Fruit fly (Drosophila melanogaster) whole organism, pupa: Measurements from ENCODE around the gene ZnT86D.

Experiments
- CG10348 ChIP-seq: fragments of 200-800 bp; sonication (Bioruptor generic); IDR thresholded peaks from 2 replicates; pipeline ENCODE4 v1.3.6; 2022; ENCODE audit warnings: missing biosample characterization, missing genetic modification characterization
- CG12605 ChIP-seq: fragments of 200-800 bp; sonication (Bioruptor generic); IDR thresholded peaks from 2 replicates; pipeline ENCODE4 v1.3.6; 2022; ENCODE audit warnings: missing biosample characterization, missing genetic modification characterization
- CG13204 ChIP-seq: fragments of 200-800 bp; sonication (Bioruptor generic); optimal IDR thresholded peaks from 2 replicates; lab custom pipeline; 2018; ENCODE audit warnings: missing biosample characterization, mild to moderate bottlenecking, missing genetic modification characterization, moderate library complexity
- CG14655 ChIP-seq: fragments of 200-800 bp; sonication (Bioruptor generic); optimal IDR thresholded peaks from 3 replicates; lab custom pipeline; 2017; ENCODE audit warnings: mild to moderate bottlenecking, missing biosample characterization, missing genetic modification reagents, missing genetic modification characterization
- CG15710 ChIP-seq: fragments of 200-800 bp; sonication (Bioruptor generic); optimal IDR thresholded peaks from 2 replicates; lab custom pipeline; 2018; ENCODE audit warnings: missing biosample characterization, mild to moderate bottlenecking, missing genetic modification characterization, moderate library complexity
- CG17806 ChIP-seq: fragments of 200-800 bp; sonication (Bioruptor generic); optimal IDR thresholded peaks from 2 replicates; lab custom pipeline; 2018; ENCODE audit warnings: missing biosample characterization, mild to moderate bottlenecking, missing genetic modification characterization, moderate library complexity
- CG32121 ChIP-seq: fragments of 200-800 bp; sonication (Bioruptor generic); IDR thresholded peaks from 2 replicates; pipeline ENCODE4 v1.3.6; 2022; ENCODE audit warnings: missing biosample characterization, missing genetic modification characterization
- CG34367 ChIP-seq: fragments of 200-800 bp; sonication (Bioruptor generic); optimal IDR thresholded peaks from 2 replicates; lab custom pipeline; 2018; ENCODE audit warnings: missing biosample characterization, mild to moderate bottlenecking, missing genetic modification characterization
- CG4496 ChIP-seq: fragments of 200-800 bp; sonication (Bioruptor generic); IDR thresholded peaks from 3 replicates; pipeline ENCODE4 v1.3.6; 2022; ENCODE audit warnings: missing biosample characterization, missing genetic modification characterization
- CG8159 ChIP-seq: fragments of 200-800 bp; sonication (Bioruptor generic); optimal IDR thresholded peaks from 3 replicates; lab custom pipeline; 2018; ENCODE audit warnings: missing biosample characterization, mild to moderate bottlenecking, missing genetic modification characterization, moderate library complexity
- CG8301 ChIP-seq: fragments of 200-800 bp; sonication (Bioruptor generic); optimal IDR thresholded peaks from 2 replicates; lab custom pipeline; 2018; ENCODE audit warnings: missing biosample characterization, mild to moderate bottlenecking, missing genetic modification characterization
- CG9948 ChIP-seq: fragments of 200-800 bp; sonication (Bioruptor generic); optimal IDR thresholded peaks from 2 replicates; lab custom pipeline; 2018; ENCODE audit warnings: missing biosample characterization, mild to moderate bottlenecking, missing genetic modification characterization, moderate library complexity
- D1 ChIP-seq: fragments of 200-800 bp; sonication (Bioruptor generic); optimal IDR thresholded peaks from 2 replicates; lab custom pipeline; 2018; ENCODE audit warnings: missing biosample characterization, mild to moderate bottlenecking, missing genetic modification characterization, moderate library complexity
- EcR ChIP-seq: fragments of 200-800 bp; sonication (Bioruptor generic); optimal IDR thresholded peaks from 3 replicates; lab custom pipeline; 2019; ENCODE audit warnings: missing biosample characterization, missing genetic modification characterization, mild to moderate bottlenecking, moderate library complexity, missing genetic modification reagents
- Ets98B ChIP-seq: fragments of 200-800 bp; sonication (Bioruptor generic); IDR thresholded peaks from 2 replicates; pipeline ENCODE4 v1.3.6; 2022; ENCODE audit warnings: missing biosample characterization, missing genetic modification characterization
- Pif1A ChIP-seq: fragments of 200-800 bp; sonication (Bioruptor generic); optimal IDR thresholded peaks from 3 replicates; lab custom pipeline; 2016; ENCODE audit warnings: missing biosample characterization, missing genetic modification characterization
- Pif1B ChIP-seq: fragments of 200-800 bp; sonication (Bioruptor generic); optimal IDR thresholded peaks from 3 replicates; lab custom pipeline; 2016; ENCODE audit warnings: missing biosample characterization, missing genetic modification characterization
- Snoo ChIP-seq: fragments of 200-800 bp; sonication (Bioruptor generic); optimal IDR thresholded peaks from 3 replicates; lab custom pipeline; 2017; ENCODE audit warnings: missing biosample characterization, mild to moderate bottlenecking, missing genetic modification characterization, inconsistent platforms
- fd96Ca ChIP-seq: fragments of 200-800 bp; sonication (Bioruptor generic); IDR thresholded peaks from 3 replicates; pipeline ENCODE4 v1.3.6; 2022; ENCODE audit warnings: missing biosample characterization, missing genetic modification characterization
- gl ChIP-seq: fragments of 200-800 bp; sonication (Bioruptor generic); optimal IDR thresholded peaks from 2 replicates; lab custom pipeline; 2018; ENCODE audit warnings: missing biosample characterization, mild to moderate bottlenecking, missing genetic modification characterization
- rn ChIP-seq: fragments of 200-800 bp; sonication (Bioruptor generic); IDR thresholded peaks from 2 replicates; pipeline ENCODE4 v1.3.6; 2022; ENCODE audit warnings: missing biosample characterization, missing genetic modification characterization

ZnT86D gene

dm6 chr3R:11226496-11226895 is 12.2 kb upstream of the ZnT86D start, which contains the start of gene CG17726:
Gene CG17726, plus strand, starts transcription at chr3R:11226762.
- TF ChIP-seq CG8301 (tag; lab: Kevin White, UChicago), result peak; percentile 96
- no peak for TF ChIP-seq Pif1B (GFP tag; lab: Kevin White, UChicago)
- peak; percentile 98 for TF ChIP-seq Snoo (tag; lab: Kevin White, UChicago)
- TF ChIP-seq gl (tag; lab: Kevin White, UChicago), result peak; percentile 90
- peak; percentile 81 for TF ChIP-seq CG10348 (GFP tag; lab: Robert Waterston, UW)
- TF ChIP-seq CG9948 (tag; lab: Kevin White, UChicago), result peak; percentile 95
- TF ChIP-seq CG12605 (GFP tag; lab: Robert Waterston, UW), result peak; percentile 99
- peak; percentile 99 for TF ChIP-seq CG4496
- peak; percentile 42 for TF ChIP-seq EcR
- peak; percentile 95 for TF ChIP-seq rn
- peak; percentile 69; the same call in 2 of the 3 replicates for TF ChIP-seq fd96Ca
- TF ChIP-seq Ets98B, result peak; percentile 98
- no peak for TF ChIP-seq D1
- TF ChIP-seq CG34367 (tag; lab: Kevin White, UChicago), result peak; percentile 97
- peak; percentile 98 for TF ChIP-seq CG8159 (tag; lab: Kevin White, UChicago)
- TF ChIP-seq CG17806 (tag; lab: Kevin White, UChicago), result peak; percentile 95
- peak; percentile 98 for TF ChIP-seq CG15710 (tag; lab: Kevin White, UChicago)
- TF ChIP-seq CG13204 (GFP tag; lab: Kevin White, UChicago), result no peak
- no peak for TF ChIP-seq Pif1A
- TF ChIP-seq CG14655 (GFP tag; lab: Kevin White, UChicago), result no peak
- peak; percentile 97 for TF ChIP-seq CG32121 (GFP tag; lab: Robert Waterston, UW)

- no peak for TF ChIP-seq Snoo (tag; lab: Kevin White, UChicago)
- TF ChIP-seq rn, result no peak
- TF ChIP-seq CG10348 (GFP tag; lab: Robert Waterston, UW), result no peak
- TF ChIP-seq CG13204 (GFP tag; lab: Kevin White, UChicago), result no peak
- no peak for TF ChIP-seq CG15710 (tag; lab: Kevin White, UChicago)
- no peak for TF ChIP-seq Pif1B (GFP tag; lab: Kevin White, UChicago)
- no peak for TF ChIP-seq EcR
- no peak for TF ChIP-seq Ets98B
- TF ChIP-seq CG9948 (tag; lab: Kevin White, UChicago), result no peak
- TF ChIP-seq CG32121 (GFP tag; lab: Robert Waterston, UW), result no peak
- TF ChIP-seq Pif1A, result no peak
- TF ChIP-seq CG8159 (tag; lab: Kevin White, UChicago), result no peak
These were observed 10.9 kb upstream of the ZnT86D start, which contains the start of gene scpr-C for dm6 chr3R:11225220-11225619. Gene scpr-C, plus strand, starts transcription at chr3R:11225520.

- no peak for TF ChIP-seq EcR
- no peak for TF ChIP-seq rn
- TF ChIP-seq gl (tag; lab: Kevin White, UChicago), result no peak
- TF ChIP-seq CG8301 (tag; lab: Kevin White, UChicago), result no peak
- no peak for TF ChIP-seq CG10348 (GFP tag; lab: Robert Waterston, UW)
- TF ChIP-seq fd96Ca, result no peak
- no peak for TF ChIP-seq Pif1B (GFP tag; lab: Kevin White, UChicago)
- no peak for TF ChIP-seq CG12605 (GFP tag; lab: Robert Waterston, UW)
These were observed 10.1 kb upstream of the ZnT86D start for dm6 chr3R:11224478-11224877.

dm6 chr3R:11222587-11222986 is 8.2 kb upstream of the ZnT86D start:
- TF ChIP-seq CG34367 (tag; lab: Kevin White, UChicago) (no peak), Snoo (tag; lab: Kevin White, UChicago) (no peak), gl (tag; lab: Kevin White, UChicago) (no peak), CG8301 (tag; lab: Kevin White, UChicago) (no peak), CG17806 (tag; lab: Kevin White, UChicago) (no peak), CG14655 (GFP tag; lab: Kevin White, UChicago) (no peak), CG10348 (GFP tag; lab: Robert Waterston, UW) (no peak), CG4496 (no peak), EcR (no peak), CG8159 (tag; lab: Kevin White, UChicago) (no peak), CG12605 (GFP tag; lab: Robert Waterston, UW) (no peak), CG9948 (tag; lab: Kevin White, UChicago) (no peak), D1 (no peak), rn (no peak), CG13204 (GFP tag; lab: Kevin White, UChicago) (no peak), CG32121 (GFP tag; lab: Robert Waterston, UW) (no peak), Ets98B (no peak), CG15710 (tag; lab: Kevin White, UChicago) (no peak), fd96Ca (no peak), Pif1B (GFP tag; lab: Kevin White, UChicago) (no peak)

dm6 chr3R:11221437-11222230 is 7.3 kb upstream of the ZnT86D start, which contains the start of the genes CG6693 and RpL3:
Gene CG6693, minus strand, starts transcription at chr3R:11221639.
Gene RpL3, plus strand, starts transcription at chr3R:11221894.
- peak; percentile 81 for TF ChIP-seq Snoo (tag; lab: Kevin White, UChicago)
- no peak for TF ChIP-seq CG13204 (GFP tag; lab: Kevin White, UChicago)
- no peak for TF ChIP-seq D1
- TF ChIP-seq CG9948 (tag; lab: Kevin White, UChicago), result no peak
- TF ChIP-seq CG10348 (GFP tag; lab: Robert Waterston, UW), result no peak
- TF ChIP-seq Pif1A, result no peak
- peak; percentile 81 for TF ChIP-seq CG12605 (GFP tag; lab: Robert Waterston, UW)
- TF ChIP-seq CG32121 (GFP tag; lab: Robert Waterston, UW), result peak; percentile 74
- TF ChIP-seq Pif1B (GFP tag; lab: Kevin White, UChicago), result no peak
- peak; percentile 56 for TF ChIP-seq gl (tag; lab: Kevin White, UChicago)
- peak; percentile 16 for TF ChIP-seq EcR
- no peak for TF ChIP-seq rn
- TF ChIP-seq CG14655 (GFP tag; lab: Kevin White, UChicago), result no peak
- peak; percentile 78 for TF ChIP-seq CG4496
- TF ChIP-seq Ets98B, result peak; percentile 61
- TF ChIP-seq CG8159 (tag; lab: Kevin White, UChicago), result peak; percentile 59
- peak; percentile 31 for TF ChIP-seq CG17806 (tag; lab: Kevin White, UChicago)
- peak; percentile 58 for TF ChIP-seq CG34367 (tag; lab: Kevin White, UChicago)
- TF ChIP-seq CG15710 (tag; lab: Kevin White, UChicago), result peak; percentile 49
